Worm (Caenorhabditis elegans) whole organism, L3 larva: Measurements from ENCODE around the gene bgal-1.

ENCODE experiments used
- ama-1 ChIP-seq: fragments of 150-350 bp; optimal IDR thresholded peaks from 2 replicates; lab custom pipeline; 2018
- ceh-82 ChIP-seq: fragments of 150-350 bp; optimal IDR thresholded peaks from 2 replicates; lab custom pipeline; 2014; ENCODE audit warnings: missing biosample characterization, missing genetic modification characterization
- elt-3 ChIP-seq, 3 experiments: fragments of 150-350 bp in 1 of 3; sonication (generic microtip) in 2 of 3; optimal IDR thresholded peaks; 2 replicates in 2 of 3; 4 replicates in 1 of 3; lab custom pipeline; 2014 to 2017; ENCODE audit warnings: missing biosample characterization in 3 of 3, missing genetic modification characterization in 3 of 3
- fos-1 ChIP-seq: fragments of 150-350 bp; optimal IDR thresholded peaks from 2 replicates; lab custom pipeline; 2014; ENCODE audit warnings: missing biosample characterization, missing genetic modification characterization
- jun-1 ChIP-seq: fragments of 150-350 bp; optimal IDR thresholded peaks from 2 replicates; lab custom pipeline; 2014; ENCODE audit warnings: missing biosample characterization, missing genetic modification reagents, missing genetic modification characterization
- mdl-1 ChIP-seq: fragments of 150-350 bp; optimal IDR thresholded peaks from 2 replicates; lab custom pipeline; 2014; ENCODE audit warnings: missing biosample characterization, missing genetic modification characterization
- nfya-1 ChIP-seq: sonication (generic microtip); optimal IDR thresholded peaks from 2 replicates; lab custom pipeline; 2017; ENCODE audit warnings: missing genetic modification characterization, mild to moderate bottlenecking, missing compliant biosample characterization, antibody characterized with exemption, moderate library complexity; ENCODE audit not compliant: insufficient read depth
- nhr-11 ChIP-seq: fragments of 150-350 bp; optimal IDR thresholded peaks from 2 replicates; lab custom pipeline; 2014; ENCODE audit warnings: missing biosample characterization, missing genetic modification characterization
- nhr-25 ChIP-seq: sonication (generic microtip); optimal IDR thresholded peaks from 2 replicates; lab custom pipeline; 2017; ENCODE audit warnings: missing biosample characterization, missing genetic modification characterization
- nhr-28 ChIP-seq: fragments of 150-350 bp; optimal IDR thresholded peaks from 2 replicates; lab custom pipeline; 2014; ENCODE audit warnings: missing biosample characterization, missing genetic modification characterization
- pqm-1 ChIP-seq: fragments of 150-350 bp; optimal IDR thresholded peaks from 2 replicates; lab custom pipeline; 2017; ENCODE audit warnings: missing biosample characterization, missing genetic modification characterization, inconsistent platforms
- snpc-4 ChIP-seq: fragments of 150-350 bp; optimal IDR thresholded peaks from 2 replicates; lab custom pipeline; 2014; ENCODE audit warnings: missing biosample characterization, missing genetic modification characterization
- ztf-11 ChIP-seq: fragments of 150-350 bp; optimal IDR thresholded peaks from 2 replicates; lab custom pipeline; 2014; ENCODE audit warnings: missing biosample characterization, missing genetic modification characterization

ce11 chrV:11201826-11202565 lies 23.8 kb downstream of the bgal-1 start, which contains the start of gene K10D6.4:
- TF ChIP-seq pqm-1 (tag; lab: Kevin White, UChicago) (peak; percentile 13), nhr-28 (no peak), nhr-11 (tag; lab: Kevin White, UChicago) (no peak), fos-1 (tag; lab: Kevin White, UChicago) (no peak), jun-1 (tag; lab: Kevin White, UChicago) (no peak), ztf-11 (tag; lab: Kevin White, UChicago) (no peak), ama-1 (lab: Kevin White, UChicago) (no peak), mdl-1 (tag; lab: Kevin White, UChicago) (no peak), nhr-25 (no peak), elt-3 (tag; optimal IDR thresholded peaks at IDR 0.05; lab: Kevin White, UChicago) (no peak), nfya-1 (tag; lab: Kevin White, UChicago) (no peak), ceh-82 (tag; lab: Kevin White, UChicago) (no peak), snpc-4 (tag; lab: Kevin White, UChicago) (no peak)
